Worm (Caenorhabditis elegans) whole organism, early embryonic: Measurements from ENCODE around the gene pph-4.2.
A peak's percentile ranks its signal among the peaks of the same experiment; 100 is the strongest.

Experiments
- B0310.2 ChIP-seq: sonication (generic microtip); optimal IDR thresholded peaks from 2 replicates; lab custom pipeline; 2016; ENCODE audit warnings: mild to moderate bottlenecking, missing genetic modification characterization, missing compliant biosample characterization
- F13C5.2 ChIP-seq: sonication (generic microtip); optimal IDR thresholded peaks from 2 replicates; lab custom pipeline; 2017; ENCODE audit warnings: mild to moderate bottlenecking, missing genetic modification characterization, inconsistent platforms, missing compliant biosample characterization
- aly-1 ChIP-seq: sonication (generic microtip); optimal IDR thresholded peaks from 2 replicates; lab custom pipeline; 2016; ENCODE audit warnings: missing genetic modification characterization, missing compliant biosample characterization
- ama-1 ChIP-seq: fragments of 150-350 bp; optimal IDR thresholded peaks from 2 replicates; lab custom pipeline; 2014
- ceh-13 ChIP-seq: fragments of 200-800 bp; sonication (Bioruptor generic); optimal IDR thresholded peaks from 2 replicates; lab custom pipeline; 2018; ENCODE audit warnings: mild to moderate bottlenecking, missing genetic modification characterization, missing compliant biosample characterization
- ceh-36 ChIP-seq: sonication (generic microtip); optimal IDR thresholded peaks from 2 replicates; lab custom pipeline; 2016; ENCODE audit warnings: missing genetic modification characterization, inconsistent platforms, missing compliant biosample characterization
- ets-7 ChIP-seq: sonication (generic microtip); optimal IDR thresholded peaks from 2 replicates; lab custom pipeline; 2016; ENCODE audit warnings: missing genotype, missing genetic modification characterization, missing compliant biosample characterization
- flt-1 ChIP-seq: fragments of 200-800 bp; sonication (Bioruptor generic); IDR thresholded peaks from 2 replicates; pipeline ENCODE4 v1.3.6; 2022; ENCODE audit warnings: missing genetic modification characterization, missing compliant biosample characterization
- hmbx-1 ChIP-seq: sonication (generic microtip); optimal IDR thresholded peaks from 2 replicates; lab custom pipeline; 2016; ENCODE audit warnings: mild to moderate bottlenecking, missing genetic modification characterization, missing compliant biosample characterization
- hmg-4 ChIP-seq: fragments of 200-800 bp; sonication (Bioruptor generic); optimal IDR thresholded peaks from 2 replicates; lab custom pipeline; 2018; ENCODE audit warnings: mild to moderate bottlenecking, missing genetic modification characterization, missing compliant biosample characterization
- hnd-1 ChIP-seq: sonication (generic microtip); optimal IDR thresholded peaks from 2 replicates; lab custom pipeline; 2016; ENCODE audit warnings: missing genetic modification characterization, missing compliant biosample characterization
- pes-1 ChIP-seq: fragments of 200-800 bp; sonication (Bioruptor generic); IDR thresholded peaks from 2 replicates; pipeline ENCODE4 v1.3.6; 2022; ENCODE audit warnings: missing genetic modification reagents, missing genetic modification characterization, missing compliant biosample characterization
- scrt-1 ChIP-seq: fragments of 200-800 bp; sonication (Bioruptor generic); IDR thresholded peaks from 2 replicates; pipeline ENCODE4 v1.3.6; 2022; ENCODE audit warnings: missing genetic modification characterization, missing compliant biosample characterization
- sea-1 ChIP-seq: fragments of 200-800 bp; sonication (Bioruptor generic); conservative IDR thresholded peaks from 2 replicates; pipeline ENCODE4 v1.3.6; 2022; ENCODE audit warnings: missing genetic modification characterization, missing compliant biosample characterization
- tbx-11 ChIP-seq: fragments of 200-800 bp; sonication (Bioruptor generic); IDR thresholded peaks from 2 replicates; pipeline ENCODE4 v1.3.6; 2022; ENCODE audit warnings: missing genetic modification characterization, missing compliant biosample characterization
- tbx-37 ChIP-seq: fragments of 200-800 bp; sonication (Bioruptor generic); conservative IDR thresholded peaks from 2 replicates; pipeline ENCODE4 v1.3.6; 2022; ENCODE audit warnings: missing genetic modification reagents, missing genetic modification characterization, missing compliant biosample characterization
- tra-4 ChIP-seq: sonication (generic microtip); optimal IDR thresholded peaks from 2 replicates; lab custom pipeline; 2017; ENCODE audit warnings: missing genetic modification characterization, missing compliant biosample characterization

Gene pph-4.2

ce11 chrIII:12356588-12356987 is 20.5 kb downstream of the pph-4.2 start:
- TF ChIP-seq hmg-4 (GFP tag; lab: Kevin White, UChicago) (no peak), ceh-13 (GFP tag; lab: Kevin White, UChicago) (no peak), flt-1 (GFP tag; lab: Robert Waterston, UW) (no peak), tbx-37 (no peak), tra-4 (tag; lab: Kevin White, UChicago) (no peak), hnd-1 (tag; lab: Kevin White, UChicago) (no peak), sea-1 (GFP tag; lab: Robert Waterston, UW) (no peak), tbx-11 (GFP tag; lab: Robert Waterston, UW) (no peak), ama-1 (lab: Kevin White, UChicago) (no peak), F13C5.2 (tag; lab: Kevin White, UChicago) (no peak), hmbx-1 (tag; lab: Kevin White, UChicago) (no peak), scrt-1 (no peak), B0310.2 (tag; lab: Kevin White, UChicago) (no peak), ceh-36 (tag; lab: Kevin White, UChicago) (no peak), pes-1 (GFP tag; lab: Robert Waterston, UW) (no peak), aly-1 (tag; lab: Kevin White, UChicago) (no peak), ets-7 (no peak)

- TF ChIP-seq tbx-37 (peak; percentile 87), ceh-13 (GFP tag; lab: Kevin White, UChicago) (peak; percentile 0), hmbx-1 (tag; lab: Kevin White, UChicago) (no peak), scrt-1 (0 out of 2 replicates have a peak, but pooled peaks have one; percentile 13), ets-7 (no peak), tra-4 (tag; lab: Kevin White, UChicago) (no peak), F13C5.2 (tag; lab: Kevin White, UChicago) (peak; percentile 10), hmg-4 (GFP tag; lab: Kevin White, UChicago) (no peak), tbx-11 (GFP tag; lab: Robert Waterston, UW) (peak; percentile 52; the same call in 1 of the 2 replicates), B0310.2 (tag; lab: Kevin White, UChicago) (no peak), ama-1 (lab: Kevin White, UChicago) (no peak), ceh-36 (tag; lab: Kevin White, UChicago) (no peak), hnd-1 (tag; lab: Kevin White, UChicago) (no peak), aly-1 (tag; lab: Kevin White, UChicago) (no peak), pes-1 (GFP tag; lab: Robert Waterston, UW) (peak; percentile 74), flt-1 (GFP tag; lab: Robert Waterston, UW) (peak; percentile 48; the same call in 1 of the 2 replicates), sea-1 (GFP tag; lab: Robert Waterston, UW) (0 out of 2 replicates have a peak, but pooled peaks have one; percentile 26)
Measured at ce11 chrIII:12351301-12351700, 25.7 kb downstream of the pph-4.2 start, which contains the start of the genes pph-4.1 and Y75B8A.31. TSS of gene pph-4.1 (minus strand) at chrIII:12351336. TSS of gene Y75B8A.31 (plus strand) at chrIII:12351642.

- TF ChIP-seq ceh-36 (tag; lab: Kevin White, UChicago) (no peak), hmg-4 (GFP tag; lab: Kevin White, UChicago) (no peak), hmbx-1 (tag; lab: Kevin White, UChicago) (no peak), B0310.2 (tag; lab: Kevin White, UChicago) (no peak), hnd-1 (tag; lab: Kevin White, UChicago) (no peak), tbx-37 (no peak), ceh-13 (GFP tag; lab: Kevin White, UChicago) (no peak), aly-1 (tag; lab: Kevin White, UChicago) (no peak), sea-1 (GFP tag; lab: Robert Waterston, UW) (no peak), tra-4 (tag; lab: Kevin White, UChicago) (no peak), ama-1 (lab: Kevin White, UChicago) (no peak), ets-7 (no peak)
Measured at ce11 chrIII:12349027-12349426, 28.0 kb downstream of the pph-4.2 start.

- TF ChIP-seq aly-1 (tag; lab: Kevin White, UChicago) (no peak), ama-1 (lab: Kevin White, UChicago) (no peak), tbx-11 (GFP tag; lab: Robert Waterston, UW) (no peak), ceh-13 (GFP tag; lab: Kevin White, UChicago) (no peak), flt-1 (GFP tag; lab: Robert Waterston, UW) (no peak)
Measured at ce11 chrIII:12344940-12345339, 32.1 kb downstream of the pph-4.2 start.

ce11 chrIII:12335400-12335994 is 41.6 kb downstream of the pph-4.2 start:
- TF ChIP-seq scrt-1: no peak
- TF ChIP-seq tbx-11 (GFP tag; lab: Robert Waterston, UW): no peak
- no peak for TF ChIP-seq hnd-1 (tag; lab: Kevin White, UChicago)
- no peak for TF ChIP-seq tra-4 (tag; lab: Kevin White, UChicago)
- no peak for TF ChIP-seq F13C5.2 (tag; lab: Kevin White, UChicago)
- TF ChIP-seq hmg-4 (GFP tag; lab: Kevin White, UChicago): no peak
- TF ChIP-seq ceh-36 (tag; lab: Kevin White, UChicago): no peak
- no peak for TF ChIP-seq ceh-13 (GFP tag; lab: Kevin White, UChicago)
- no peak for TF ChIP-seq sea-1 (GFP tag; lab: Robert Waterston, UW)
- TF ChIP-seq hmbx-1 (tag; lab: Kevin White, UChicago): no peak
- TF ChIP-seq B0310.2 (tag; lab: Kevin White, UChicago): no peak
- no peak for TF ChIP-seq flt-1 (GFP tag; lab: Robert Waterston, UW)
- no peak for TF ChIP-seq aly-1 (tag; lab: Kevin White, UChicago)
- TF ChIP-seq tbx-37: no peak

- no peak for TF ChIP-seq tra-4 (tag; lab: Kevin White, UChicago)
- TF ChIP-seq ets-7: no peak
- no peak for TF ChIP-seq B0310.2 (tag; lab: Kevin White, UChicago)
- no peak for TF ChIP-seq flt-1 (GFP tag; lab: Robert Waterston, UW)
- no peak for TF ChIP-seq hmg-4 (GFP tag; lab: Kevin White, UChicago)
- no peak for TF ChIP-seq pes-1 (GFP tag; lab: Robert Waterston, UW)
- TF ChIP-seq ceh-13 (GFP tag; lab: Kevin White, UChicago): no peak
- no peak for TF ChIP-seq scrt-1
- TF ChIP-seq hnd-1 (tag; lab: Kevin White, UChicago): no peak
- no peak for TF ChIP-seq tbx-37
- no peak for TF ChIP-seq F13C5.2 (tag; lab: Kevin White, UChicago)
- no peak for TF ChIP-seq sea-1 (GFP tag; lab: Robert Waterston, UW)
- no peak for TF ChIP-seq aly-1 (tag; lab: Kevin White, UChicago)
- no peak for TF ChIP-seq ama-1 (lab: Kevin White, UChicago)
Measured at ce11 chrIII:12334268-12334667, 42.8 kb downstream of the pph-4.2 start.
